Worm (Caenorhabditis elegans): Measurements from ENCODE around the gene twk-9.
"Not testable (repeated sequence)": the region's sequence is repeated elsewhere in the genome, so short reads cannot be mapped to it uniquely, and the experiment has no call there.

Gene twk-9

DNA sequence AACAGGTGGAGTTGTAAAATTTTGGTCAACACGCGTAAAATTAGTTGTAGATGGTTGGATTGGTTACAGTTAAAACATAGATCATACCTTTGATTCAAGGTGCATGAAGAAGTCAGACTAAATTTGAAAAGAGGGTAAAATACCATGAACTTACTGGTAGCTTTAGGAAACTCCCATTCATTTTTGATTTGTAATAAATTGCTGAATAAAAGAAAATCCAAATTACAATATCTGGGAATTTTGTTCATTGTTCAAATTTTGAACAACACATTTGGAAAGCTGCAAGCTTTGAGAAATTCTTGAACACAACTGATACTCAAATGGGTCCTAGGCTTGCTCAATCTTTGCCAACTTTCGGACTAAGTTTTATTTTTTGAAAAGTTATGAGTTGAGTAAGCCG lies 15.0 kb upstream of the twk-9 start:
- TF ChIP-seq ztf-29 (GFP tag; IDR thresholded peaks at IDR 0.05): no peak
- TF ChIP-seq flt-1 (GFP tag; IDR thresholded peaks at IDR 0.05): no peak
- no peak for TF ChIP-seq ztf-23 (GFP tag; IDR thresholded peaks at IDR 0.05)
- no peak for TF ChIP-seq T22C8.4 (GFP tag; IDR thresholded peaks at IDR 0.05)
- TF ChIP-seq tab-1 (GFP tag; IDR thresholded peaks at IDR 0.05): no peak
- TF ChIP-seq cog-1 (tag; optimal IDR thresholded peaks at IDR 0.05): no peak
- no peak for TF ChIP-seq klf-2 (GFP tag; conservative IDR thresholded peaks at IDR 0.05)
- TF ChIP-seq med-1 (GFP tag; optimal IDR thresholded peaks at IDR 0.05; ENCODE audit: insufficient read depth): no peak
- TF ChIP-seq ref-1 (GFP tag; conservative IDR thresholded peaks at IDR 0.05): no peak

DNA sequence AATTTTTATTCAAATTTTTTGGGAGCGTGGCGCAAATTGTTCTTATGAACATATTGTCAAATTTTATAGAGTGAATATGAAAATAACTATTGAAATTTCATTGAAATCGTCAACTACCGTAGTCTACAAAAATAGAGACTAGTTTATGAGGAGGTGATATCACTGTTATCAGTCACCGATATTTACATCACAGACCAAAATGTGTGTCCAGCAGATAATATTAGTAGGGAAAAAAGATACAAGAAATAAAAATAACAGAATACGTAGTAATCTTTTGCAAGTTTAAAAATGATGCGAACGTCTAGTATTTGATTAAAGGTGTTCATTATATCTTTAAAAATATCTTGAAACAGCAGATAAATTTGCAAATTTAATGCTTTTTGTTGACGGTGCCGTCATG lies 13.7 kb upstream of the twk-9 start:
- TF ChIP-seq med-1 (GFP tag; optimal IDR thresholded peaks at IDR 0.05; ENCODE audit: insufficient read depth) (no peak), cog-1 (tag; optimal IDR thresholded peaks at IDR 0.05) (no peak), klf-2 (GFP tag; conservative IDR thresholded peaks at IDR 0.05) (no peak), ztf-23 (GFP tag; IDR thresholded peaks at IDR 0.05) (no peak), ztf-29 (GFP tag; IDR thresholded peaks at IDR 0.05) (no peak), T22C8.4 (GFP tag; IDR thresholded peaks at IDR 0.05) (no peak), ref-1 (GFP tag; conservative IDR thresholded peaks at IDR 0.05) (no peak)

DNA sequence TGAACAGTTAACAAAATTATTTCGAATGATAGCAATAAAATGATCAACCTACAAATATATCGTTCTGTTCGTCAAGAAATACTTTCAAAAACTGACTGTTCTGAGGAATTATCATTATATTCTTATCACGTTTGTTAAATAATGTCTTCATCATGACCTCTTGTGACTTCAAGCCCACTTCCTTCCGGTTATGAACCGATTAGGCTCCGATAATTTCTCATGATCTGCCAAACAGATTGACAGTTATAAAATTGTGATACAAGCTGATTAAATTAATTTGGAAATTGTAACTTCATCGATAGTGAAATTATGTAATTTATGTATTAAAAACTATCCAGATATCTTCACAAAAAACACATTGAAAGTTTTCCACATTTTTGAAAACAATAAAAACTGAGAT lies 12.1 kb upstream of the twk-9 start, which contains the start of gene ins-8:
ins-8 (minus strand) TSS at position 101 of the 400 bp plus-strand sequence.
- TF ChIP-seq T22C8.4 (GFP tag; IDR thresholded peaks at IDR 0.05) (no peak), tab-1 (GFP tag; IDR thresholded peaks at IDR 0.05) (no peak), ztf-29 (GFP tag; IDR thresholded peaks at IDR 0.05) (no peak)

ce11 chrIV:9682514-9682913 lies 10.5 kb upstream of the twk-9 start, which contains the start of gene ins-7:
TSS of gene ins-7 (minus strand) at chrIV:9682845.
- TF ChIP-seq ztf-23 (GFP tag; IDR thresholded peaks at IDR 0.05): no peak
- no peak for TF ChIP-seq T22C8.4 (GFP tag; IDR thresholded peaks at IDR 0.05)
- no peak for TF ChIP-seq ztf-29 (GFP tag; IDR thresholded peaks at IDR 0.05)
- no peak for TF ChIP-seq ref-1 (GFP tag; conservative IDR thresholded peaks at IDR 0.05)
- TF ChIP-seq cog-1 (tag; optimal IDR thresholded peaks at IDR 0.05): no peak
- TF ChIP-seq tab-1 (GFP tag; IDR thresholded peaks at IDR 0.05): no peak
- TF ChIP-seq flt-1 (GFP tag; IDR thresholded peaks at IDR 0.05): no peak
- no peak for TF ChIP-seq klf-2 (GFP tag; conservative IDR thresholded peaks at IDR 0.05)
- TF ChIP-seq med-1 (GFP tag; optimal IDR thresholded peaks at IDR 0.05; ENCODE audit: insufficient read depth): no peak

ce11 chrIV:9683433-9683832 lies 9.5 kb upstream of the twk-9 start, which contains the start of the genes htas-1 and ZK1251.3:
TSS of gene htas-1 (minus strand) at chrIV:9683533.
TSS of gene ZK1251.3 (plus strand) at chrIV:9683658.
- no peak for TF ChIP-seq ztf-29 (GFP tag; IDR thresholded peaks at IDR 0.05)
- TF ChIP-seq tab-1 (GFP tag; IDR thresholded peaks at IDR 0.05): no peak
- no peak for TF ChIP-seq klf-2 (GFP tag; conservative IDR thresholded peaks at IDR 0.05)
- TF ChIP-seq ztf-23 (GFP tag; IDR thresholded peaks at IDR 0.05): no peak
- no peak for TF ChIP-seq ref-1 (GFP tag; conservative IDR thresholded peaks at IDR 0.05)
- TF ChIP-seq flt-1 (GFP tag; IDR thresholded peaks at IDR 0.05): no peak
- no peak for TF ChIP-seq T22C8.4 (GFP tag; IDR thresholded peaks at IDR 0.05)
- TF ChIP-seq cog-1 (tag; optimal IDR thresholded peaks at IDR 0.05): no peak
- no peak for TF ChIP-seq med-1 (GFP tag; optimal IDR thresholded peaks at IDR 0.05; ENCODE audit: insufficient read depth)

- TF ChIP-seq cog-1 (tag; optimal IDR thresholded peaks at IDR 0.05); klf-2 (GFP tag; conservative IDR thresholded peaks at IDR 0.05); med-1 (GFP tag; optimal IDR thresholded peaks at IDR 0.05; ENCODE audit: insufficient read depth): not testable (repeated sequence)
Observed at ce11 chrIV:9688715-9689114, 4.3 kb upstream of the twk-9 start, which contains the start of gene msp-76. TSS of gene msp-76 (plus strand) at chrIV:9689015.

- no peak for TF ChIP-seq ref-1 (GFP tag; conservative IDR thresholded peaks at IDR 0.05)
- no peak for TF ChIP-seq ztf-29 (GFP tag; IDR thresholded peaks at IDR 0.05)
- no peak for TF ChIP-seq flt-1 (GFP tag; IDR thresholded peaks at IDR 0.05)
- TF ChIP-seq klf-2 (GFP tag; conservative IDR thresholded peaks at IDR 0.05): no peak
- no peak for TF ChIP-seq med-1 (GFP tag; optimal IDR thresholded peaks at IDR 0.05; ENCODE audit: insufficient read depth)
- no peak for TF ChIP-seq T22C8.4 (GFP tag; IDR thresholded peaks at IDR 0.05)
- TF ChIP-seq cog-1 (tag; optimal IDR thresholded peaks at IDR 0.05): no peak
- TF ChIP-seq tab-1 (GFP tag; IDR thresholded peaks at IDR 0.05): no peak
- no peak for TF ChIP-seq ztf-23 (GFP tag; IDR thresholded peaks at IDR 0.05)
Observed at ce11 chrIV:9690644-9691043, 2.3 kb upstream of the twk-9 start, which contains the start of gene sdz-36. TSS of gene sdz-36 (plus strand) at chrIV:9690944.

- TF ChIP-seq tab-1 (GFP tag; IDR thresholded peaks at IDR 0.05) (no peak), flt-1 (GFP tag; IDR thresholded peaks at IDR 0.05) (no peak), klf-2 (GFP tag; conservative IDR thresholded peaks at IDR 0.05) (no peak)
Observed at ce11 chrIV:9696513-9696912, 3.5 kb downstream of the twk-9 start.

DNA sequence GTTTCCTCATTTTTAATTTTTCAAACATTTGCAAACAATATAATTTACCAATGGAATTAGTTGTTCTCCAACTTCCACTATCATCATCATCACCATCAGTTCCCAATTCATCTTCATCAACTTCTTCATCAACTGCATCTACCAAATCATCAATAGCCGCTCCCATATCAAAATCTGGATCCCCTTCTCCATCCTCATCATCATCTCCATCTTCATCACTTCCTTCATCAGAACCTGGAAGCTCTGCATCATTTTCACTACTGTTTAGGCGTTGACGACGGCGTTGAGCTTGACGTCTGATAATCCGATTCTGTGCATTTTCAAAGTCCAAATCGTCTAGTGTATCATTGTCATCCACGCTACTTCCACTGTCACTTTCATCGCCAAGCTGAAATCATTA lies 4.9 kb downstream of the twk-9 start:
- no peak for TF ChIP-seq klf-2 (GFP tag; conservative IDR thresholded peaks at IDR 0.05)
- no peak for TF ChIP-seq med-1 (GFP tag; optimal IDR thresholded peaks at IDR 0.05; ENCODE audit: insufficient read depth)
- TF ChIP-seq ref-1 (GFP tag; conservative IDR thresholded peaks at IDR 0.05): no peak
- TF ChIP-seq ztf-23 (GFP tag; IDR thresholded peaks at IDR 0.05): no peak
- TF ChIP-seq cog-1 (tag; optimal IDR thresholded peaks at IDR 0.05): no peak
- TF ChIP-seq flt-1 (GFP tag; IDR thresholded peaks at IDR 0.05): no peak
- no peak for TF ChIP-seq tab-1 (GFP tag; IDR thresholded peaks at IDR 0.05)
- no peak for TF ChIP-seq ztf-29 (GFP tag; IDR thresholded peaks at IDR 0.05)
- TF ChIP-seq T22C8.4 (GFP tag; IDR thresholded peaks at IDR 0.05): no peak

ce11 chrIV:9699062-9699461 lies 6.1 kb downstream of the twk-9 start:
- TF ChIP-seq cog-1 (tag; optimal IDR thresholded peaks at IDR 0.05) (no peak), ztf-23 (GFP tag; IDR thresholded peaks at IDR 0.05) (no peak), flt-1 (GFP tag; IDR thresholded peaks at IDR 0.05) (no peak), tab-1 (GFP tag; IDR thresholded peaks at IDR 0.05) (no peak), ref-1 (GFP tag; conservative IDR thresholded peaks at IDR 0.05) (no peak), klf-2 (GFP tag; conservative IDR thresholded peaks at IDR 0.05) (no peak), T22C8.4 (GFP tag; IDR thresholded peaks at IDR 0.05) (no peak), med-1 (GFP tag; optimal IDR thresholded peaks at IDR 0.05; ENCODE audit: insufficient read depth) (no peak), ztf-29 (GFP tag; IDR thresholded peaks at IDR 0.05) (no peak)

Measured in whole organism, midembryonic.